Fruit fly (Drosophila melanogaster): ENCODE data around the gene CG10588.

CG10588 gene

dm6 chr3L:21009405-21010120, 52.8 kb downstream of the CG10588 start (continued):
- peak; percentile 33 for TF ChIP-seq Myb (GFP tag; optimal IDR thresholded peaks at IDR 0.05)
- TF ChIP-seq CG8765 (GFP tag; IDR thresholded peaks at IDR 0.05): 0 out of 2 replicates have a peak, but pooled peaks have one; percentile 6
- no peak for TF ChIP-seq cato (GFP tag; optimal IDR thresholded peaks at IDR 0.05; ENCODE audit: borderline replicate concordance)
- TF ChIP-seq tna (GFP tag; IDR thresholded peaks at IDR 0.05; ENCODE audit: partially characterized antibody): no peak
- TF ChIP-seq fru (optimal IDR thresholded peaks at IDR 0.05): no peak
- peak; percentile 51 for TF ChIP-seq Xbp1 (GFP tag; optimal IDR thresholded peaks at IDR 0.05)
- TF ChIP-seq CG13424 (tag; optimal IDR thresholded peaks at IDR 0.05): peak; percentile 21
- peak; percentile 70 for TF ChIP-seq lab (GFP tag; optimal IDR thresholded peaks at IDR 0.05)
- no peak for TF ChIP-seq HmgD (GFP tag; optimal IDR thresholded peaks at IDR 0.05)
- TF ChIP-seq mirr (GFP tag; optimal IDR thresholded peaks at IDR 0.05): peak; percentile 35
- no peak for TF ChIP-seq CG11093 (GFP tag; IDR thresholded peaks at IDR 0.05)
- no peak for TF ChIP-seq NFAT (GFP tag; IDR thresholded peaks at IDR 0.05)
- no peak for TF ChIP-seq CG4328 (GFP tag; optimal IDR thresholded peaks at IDR 0.05)
- TF ChIP-seq nerfin-1 (tag; optimal IDR thresholded peaks at IDR 0.05): peak; percentile 29
- peak; percentile 45; the same call in 1 of the 3 replicates for TF ChIP-seq H15 (GFP tag; IDR thresholded peaks at IDR 0.05)
- TF ChIP-seq CG10267 (tag; optimal IDR thresholded peaks at IDR 0.05): peak; percentile 4
- TF ChIP-seq GATAe (GFP tag; conservative IDR thresholded peaks at IDR 0.05): no peak; the same call in 1 of the 2 replicates
- TF ChIP-seq Dip2 (GFP tag; IDR thresholded peaks at IDR 0.05): no peak
- TF ChIP-seq gcm (GFP tag; optimal IDR thresholded peaks at IDR 0.05): no peak
- no peak for TF ChIP-seq CG10654 (GFP tag; optimal IDR thresholded peaks at IDR 0.05)
- TF ChIP-seq odd (GFP tag; optimal IDR thresholded peaks at IDR 0.05): no peak
- peak; percentile 55 for TF ChIP-seq dmrt99B (tag; optimal IDR thresholded peaks at IDR 0.05)
- no peak for TF ChIP-seq CG10274 (GFP tag; optimal IDR thresholded peaks at IDR 0.05)
- no peak for TF ChIP-seq CG3726 (GFP tag; IDR thresholded peaks at IDR 0.05)
- peak; percentile 60 for TF ChIP-seq HLH3B (GFP tag; IDR thresholded peaks at IDR 0.05)
- TF ChIP-seq CG2199 (GFP tag; IDR thresholded peaks at IDR 0.05): no peak
- TF ChIP-seq CG13624 (GFP tag; optimal IDR thresholded peaks at IDR 0.05): peak; percentile 63
- peak; percentile 62 for TF ChIP-seq maf-S (GFP tag; optimal IDR thresholded peaks at IDR 0.05)
- TF ChIP-seq E2f1 (GFP tag; IDR thresholded peaks at IDR 0.05): peak; percentile 72
- TF ChIP-seq scrt (GFP tag; optimal IDR thresholded peaks at IDR 0.05): peak; percentile 22
- no peak for TF ChIP-seq disco-r (GFP tag; optimal IDR thresholded peaks at IDR 0.05)
- no peak for TF ChIP-seq exex (tag; optimal IDR thresholded peaks at IDR 0.05)
- TF ChIP-seq CG8388 (GFP tag; optimal IDR thresholded peaks at IDR 0.05): peak; percentile 51
- peak; percentile 34 for TF ChIP-seq NK7.1 (GFP tag; optimal IDR thresholded peaks at IDR 0.05)
- TF ChIP-seq CG4360 (GFP tag; IDR thresholded peaks at IDR 0.05): no peak; the same call in 1 of the 2 replicates
- TF ChIP-seq peb (GFP tag; IDR thresholded peaks at IDR 0.05): peak; percentile 26; the same call in 1 of the 2 replicates
- no peak; the same call in 1 of the 2 replicates for TF ChIP-seq CG4730 (GFP tag; IDR thresholded peaks at IDR 0.05)
- no peak for TF ChIP-seq CG10565 (GFP tag; optimal IDR thresholded peaks at IDR 0.05)
- TF ChIP-seq Hand (GFP tag; optimal IDR thresholded peaks at IDR 0.05): no peak
- no peak for TF ChIP-seq CG7928 (GFP tag; optimal IDR thresholded peaks at IDR 0.05)
- no peak for TF ChIP-seq D19B (GFP tag; optimal IDR thresholded peaks at IDR 0.05)
- TF ChIP-seq zfh1 (GFP tag; IDR thresholded peaks at IDR 0.05): peak; percentile 80
- no peak; the same call in 1 of the 2 replicates for TF ChIP-seq CG3847 (GFP tag; IDR thresholded peaks at IDR 0.05)
- no peak for TF ChIP-seq Sry-δ (GFP tag; optimal IDR thresholded peaks at IDR 0.05)
- TF ChIP-seq Atf-2 (GFP tag; optimal IDR thresholded peaks at IDR 0.05): peak; percentile 55
- no peak for TF ChIP-seq Dek (tag; optimal IDR thresholded peaks at IDR 0.05)
- TF ChIP-seq Neu2 (GFP tag; optimal IDR thresholded peaks at IDR 0.05; ENCODE audit: borderline replicate concordance): no peak
- no peak for TF ChIP-seq aop (GFP tag; IDR thresholded peaks at IDR 0.05)
- TF ChIP-seq slou (GFP tag; optimal IDR thresholded peaks at IDR 0.05): no peak
- TF ChIP-seq her (GFP tag; optimal IDR thresholded peaks at IDR 0.05): peak; percentile 49

Measured in whole organism, embryonic.